Fruit fly (Drosophila melanogaster): ENCODE measurements around the gene htk.

- no peak for TF ChIP-seq Myc (optimal IDR thresholded peaks at IDR 0.05)
- TF ChIP-seq Sin3A (optimal IDR thresholded peaks at IDR 0.05), result no peak
- no peak for TF ChIP-seq h (optimal IDR thresholded peaks at IDR 0.05)
These were observed 50.0 kb downstream of the htk start, which contains the start of gene Flacc for dm6 chrX:18893433-18893832.
